Worm (Caenorhabditis elegans): ENCODE data around the gene mrpl-12.

Gene mrpl-12

ce11 chrIII:10707461-10707860, at the start of gene mrpl-12:
Gene mrpl-12, plus strand, starts transcription at chrIII:10707761.
- TF ChIP-seq F33H1.4 (GFP tag; IDR thresholded peaks at IDR 0.05) (no peak), hrde-1 (tag; optimal IDR thresholded peaks at IDR 0.05; ENCODE audit: borderline replicate concordance) (no peak), lin-35 (GFP tag; optimal IDR thresholded peaks at IDR 0.05) (no peak), Y53F4B.3 (GFP tag; IDR thresholded peaks at IDR 0.05) (no peak), F52B5.7 (tag; optimal IDR thresholded peaks at IDR 0.05) (no peak), D2030.7 (GFP tag; IDR thresholded peaks at IDR 0.05) (no peak)

- no peak for TF ChIP-seq attf-5 (GFP tag; optimal IDR thresholded peaks at IDR 0.05)
- no peak for TF ChIP-seq lin-26 (GFP tag; IDR thresholded peaks at IDR 0.05)
- TF ChIP-seq Y67H2A.10 (GFP tag; conservative IDR thresholded peaks at IDR 0.05): no peak
- no peak for TF ChIP-seq hmg-1.2 (GFP tag; IDR thresholded peaks at IDR 0.05)
- TF ChIP-seq unc-130 (GFP tag; optimal IDR thresholded peaks at IDR 0.05): no peak
- no peak for TF ChIP-seq ztf-25 (GFP tag; IDR thresholded peaks at IDR 0.05)
These were observed 49.2 kb upstream of the mrpl-12 start for ce11 chrIII:10658394-10658793.

ce11 chrIII:10661292-10661691, 46.3 kb upstream of the mrpl-12 start:
- no peak for TF ChIP-seq F52B5.7 (tag; optimal IDR thresholded peaks at IDR 0.05)
- no peak for TF ChIP-seq nhr-27 (tag; optimal IDR thresholded peaks at IDR 0.05)
- no peak for TF ChIP-seq nhr-120 (GFP tag; IDR thresholded peaks at IDR 0.05)
- no peak for TF ChIP-seq ztf-28 (GFP tag; IDR thresholded peaks at IDR 0.05)
- TF ChIP-seq nfya-2 (GFP tag; IDR thresholded peaks at IDR 0.05): no peak
- no peak for TF ChIP-seq zfh-2 (GFP tag; conservative IDR thresholded peaks at IDR 0.05)
- no peak for TF ChIP-seq ztf-3 (GFP tag; optimal IDR thresholded peaks at IDR 0.05)

ce11 chrIII:10666640-10667039, 40.9 kb upstream of the mrpl-12 start:
- TF ChIP-seq Y95B8A.8 (GFP tag; IDR thresholded peaks at IDR 0.05) (no peak), die-1 (tag; optimal IDR thresholded peaks at IDR 0.05) (no peak)

DNA sequence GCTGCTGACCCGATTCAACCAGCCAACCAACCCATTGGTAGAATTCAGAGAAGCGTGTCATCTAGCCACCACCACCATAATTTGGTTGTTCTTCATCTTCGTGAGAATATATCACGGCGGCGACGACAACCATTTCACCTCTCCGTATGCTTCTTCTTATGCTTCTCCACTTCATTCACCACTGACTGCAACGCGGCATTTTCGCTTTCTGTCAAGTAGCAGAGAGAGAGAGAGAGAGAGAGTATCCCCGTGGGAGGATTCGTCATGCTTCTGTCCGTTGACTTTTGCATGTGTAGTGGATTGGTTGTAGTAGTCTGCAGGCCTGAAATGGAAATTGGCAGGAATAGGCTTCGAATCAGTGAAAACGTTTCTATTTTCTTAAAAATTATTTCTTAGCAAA, 35.7 kb upstream of the mrpl-12 start:
- TF ChIP-seq dox-1 (GFP tag; IDR thresholded peaks at IDR 0.05) (no peak), let-526 (GFP tag; IDR thresholded peaks at IDR 0.05) (no peak), F49E8.2 (tag; optimal IDR thresholded peaks at IDR 0.05; ENCODE audit: insufficient read depth) (no peak)

ce11 chrIII:10678110-10678509, 29.5 kb upstream of the mrpl-12 start:
- peak; percentile 94 for TF ChIP-seq hsf-1 (GFP tag; IDR thresholded peaks at IDR 0.05)

DNA sequence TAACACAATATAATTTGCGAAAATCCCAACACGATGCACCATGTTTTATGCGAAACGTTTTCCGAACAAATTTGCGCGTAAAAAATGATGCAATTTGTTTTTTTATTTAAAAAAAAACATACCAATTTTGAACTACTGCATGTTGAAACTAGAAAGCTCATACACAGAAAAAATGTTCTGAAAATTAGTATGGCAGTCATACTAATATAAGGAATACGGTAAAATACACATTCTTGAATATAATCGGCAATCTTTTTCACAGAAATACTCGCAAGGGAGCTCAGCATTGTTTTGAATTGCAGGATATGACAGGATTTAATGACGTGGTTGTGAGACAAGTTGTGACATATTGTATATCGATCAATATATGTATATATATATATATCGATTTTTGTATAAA, 28.6 kb upstream of the mrpl-12 start, which contains the start of gene Y39A1A.16:
Gene Y39A1A.16, plus strand, starts transcription at position 301 of the 400 bp plus-strand sequence.
- no peak for TF ChIP-seq F10E7.11 (tag; optimal IDR thresholded peaks at IDR 0.05)
- TF ChIP-seq rec-8 (tag; optimal IDR thresholded peaks at IDR 0.05): no peak

ce11 chrIII:10689057-10689456, 18.5 kb upstream of the mrpl-12 start, which contains the start of gene Y39A1A.31:
Gene Y39A1A.31, minus strand, starts transcription at chrIII:10689157.
- TF ChIP-seq efl-1 (GFP tag; optimal IDR thresholded peaks at IDR 0.05) (no peak), mxl-1 (tag; optimal IDR thresholded peaks at IDR 0.05) (no peak), F39B2.1 (GFP tag; IDR thresholded peaks at IDR 0.05) (no peak), lsl-1 (GFP tag; optimal IDR thresholded peaks at IDR 0.05) (no peak), sdz-38 (tag; optimal IDR thresholded peaks at IDR 0.05) (no peak), lin-40 (tag; optimal IDR thresholded peaks at IDR 0.05) (no peak), lin-26 (GFP tag; IDR thresholded peaks at IDR 0.05) (no peak), unc-62 (GFP tag; optimal IDR thresholded peaks at IDR 0.05) (no peak), attf-3 (GFP tag; conservative IDR thresholded peaks at IDR 0.05) (no peak), ztf-28 (GFP tag; IDR thresholded peaks at IDR 0.05) (no peak), die-1 (tag; optimal IDR thresholded peaks at IDR 0.05) (no peak), Y53G8AR.9 (GFP tag; conservative IDR thresholded peaks at IDR 0.05) (no peak), C17E4.6 (GFP tag; IDR thresholded peaks at IDR 0.05) (no peak), tlf-1 (GFP tag; optimal IDR thresholded peaks at IDR 0.05) (no peak), ekl-4 (GFP tag; IDR thresholded peaks at IDR 0.05) (no peak)
